Worm (Caenorhabditis elegans) whole organism, L2 larva: ENCODE results near the gene srd-28.
A peak's percentile ranks its signal among the peaks of the same experiment; 100 is the strongest.

Experiments
- R02D3.7 ChIP-seq: fragments of 150-350 bp; optimal IDR thresholded peaks from 2 replicates; lab custom pipeline; 2014; ENCODE audit warnings: missing biosample characterization, missing genetic modification characterization
- Y55F3AM.14 ChIP-seq: fragments of 200-800 bp; sonication (Bioruptor generic); optimal IDR thresholded peaks from 2 replicates; lab custom pipeline; 2018; ENCODE audit warnings: mild to moderate bottlenecking, missing genetic modification characterization, missing compliant biosample characterization
- alr-1 ChIP-seq: fragments of 150-350 bp; optimal IDR thresholded peaks from 2 replicates; lab custom pipeline; 2014; ENCODE audit warnings: missing biosample characterization, missing genetic modification characterization
- ama-1 ChIP-seq: fragments of 150-350 bp; optimal IDR thresholded peaks from 2 replicates; lab custom pipeline; 2018; ENCODE audit warnings: inconsistent platforms
- blmp-1 ChIP-seq: sonication (generic microtip); optimal IDR thresholded peaks from 2 replicates; lab custom pipeline; 2017; ENCODE audit warnings: missing genetic modification characterization, mild to moderate bottlenecking, missing compliant biosample characterization, antibody characterized with exemption, moderate library complexity; ENCODE audit not compliant: insufficient read depth
- ceh-16 ChIP-seq: fragments of 150-350 bp; optimal IDR thresholded peaks from 2 replicates; lab custom pipeline; 2014; ENCODE audit warnings: missing biosample characterization, missing genetic modification characterization
- ceh-82 ChIP-seq: fragments of 150-350 bp; optimal IDR thresholded peaks from 2 replicates; lab custom pipeline; 2014; ENCODE audit warnings: missing biosample characterization, missing genetic modification characterization
- dmd-4 ChIP-seq: sonication (generic microtip); optimal IDR thresholded peaks from 2 replicates; lab custom pipeline; 2017; ENCODE audit warnings: missing biosample characterization, missing genetic modification characterization
- egl-27 ChIP-seq: sonication (generic microtip); optimal IDR thresholded peaks from 3 replicates; lab custom pipeline; 2017; ENCODE audit warnings: missing biosample characterization, missing genetic modification reagents, missing genetic modification characterization
- elt-1 ChIP-seq: fragments of 150-350 bp; optimal IDR thresholded peaks from 2 replicates; lab custom pipeline; 2014; ENCODE audit warnings: missing biosample characterization, missing genetic modification characterization
- fos-1 ChIP-seq: fragments of 150-350 bp; optimal IDR thresholded peaks from 2 replicates; lab custom pipeline; 2014; ENCODE audit warnings: missing biosample characterization, missing genetic modification characterization
- lin-11 ChIP-seq: fragments of 150-350 bp; sonication (generic microtip); optimal IDR thresholded peaks from 2 replicates; lab custom pipeline; 2014; ENCODE audit warnings: missing biosample characterization, missing genetic modification characterization, inconsistent platforms, mixed read lengths
- lin-13 ChIP-seq: fragments of 150-350 bp; optimal IDR thresholded peaks from 2 replicates; lab custom pipeline; 2014; ENCODE audit warnings: missing biosample characterization, missing genetic modification reagents, missing genetic modification characterization
- lin-39 ChIP-seq: fragments of 150-350 bp; optimal IDR thresholded peaks from 2 replicates; lab custom pipeline; 2014; ENCODE audit warnings: missing biosample characterization, missing genetic modification reagents, missing genetic modification characterization
- lsy-2 ChIP-seq, 2 experiments: fragments of 150-350 bp in 1 of 2; sonication (generic microtip) in 1 of 2; optimal IDR thresholded peaks; 2 replicates each; lab custom pipeline; 2014 to 2017; ENCODE audit warnings: missing biosample characterization in 2 of 2, missing genetic modification characterization in 2 of 2
- nhr-10 ChIP-seq: sonication (generic microtip); optimal IDR thresholded peaks from 2 replicates; lab custom pipeline; 2017; ENCODE audit warnings: missing biosample characterization, missing genetic modification characterization
- nhr-11 ChIP-seq: fragments of 150-350 bp; optimal IDR thresholded peaks from 2 replicates; lab custom pipeline; 2014; ENCODE audit warnings: missing biosample characterization, missing genetic modification characterization
- nhr-12 ChIP-seq: fragments of 150-350 bp; optimal IDR thresholded peaks from 2 replicates; lab custom pipeline; 2014; ENCODE audit warnings: missing biosample characterization, missing genetic modification characterization
- nhr-129 ChIP-seq: fragments of 150-350 bp; optimal IDR thresholded peaks from 2 replicates; lab custom pipeline; 2014; ENCODE audit warnings: missing biosample characterization, missing genetic modification characterization
- nhr-21 ChIP-seq: fragments of 150-350 bp; optimal IDR thresholded peaks from 2 replicates; lab custom pipeline; 2014; ENCODE audit warnings: missing biosample characterization, missing genetic modification characterization
- nhr-23 ChIP-seq: fragments of 150-350 bp; optimal IDR thresholded peaks from 2 replicates; lab custom pipeline; 2014; ENCODE audit warnings: missing biosample characterization, missing genetic modification reagents, missing genetic modification characterization
- nhr-237 ChIP-seq: fragments of 150-350 bp; optimal IDR thresholded peaks from 2 replicates; lab custom pipeline; 2014; ENCODE audit warnings: missing biosample characterization, missing genetic modification characterization
- nhr-25 ChIP-seq: fragments of 150-350 bp; sonication (generic microtip); optimal IDR thresholded peaks from 3 replicates; lab custom pipeline; 2014; ENCODE audit warnings: missing biosample characterization, missing genetic modification characterization
- nhr-6 ChIP-seq: fragments of 150-350 bp; optimal IDR thresholded peaks from 2 replicates; lab custom pipeline; 2014; ENCODE audit warnings: missing biosample characterization, missing genetic modification characterization
- peb-1 ChIP-seq: fragments of 150-350 bp; optimal IDR thresholded peaks from 2 replicates; lab custom pipeline; 2014; ENCODE audit warnings: missing biosample characterization, missing genetic modification characterization
- skn-1 ChIP-seq: sonication (generic microtip); optimal IDR thresholded peaks from 2 replicates; lab custom pipeline; 2017; ENCODE audit warnings: missing biosample characterization, missing genetic modification characterization
- sma-3 ChIP-seq: sonication (generic microtip); optimal IDR thresholded peaks from 2 replicates; lab custom pipeline; 2016; ENCODE audit warnings: missing genetic modification reagents, missing genetic modification characterization, missing compliant biosample characterization
- unc-39 ChIP-seq: fragments of 150-350 bp; optimal IDR thresholded peaks from 2 replicates; lab custom pipeline; 2014; ENCODE audit warnings: missing biosample characterization, missing genetic modification characterization
- unc-55 ChIP-seq: fragments of 150-350 bp; sonication (generic microtip); optimal IDR thresholded peaks from 3 replicates; lab custom pipeline; 2014; ENCODE audit warnings: missing biosample characterization, missing genetic modification reagents, missing genetic modification characterization
- unc-62 ChIP-seq: fragments of 150-350 bp; optimal IDR thresholded peaks from 2 replicates; lab custom pipeline; 2014; ENCODE audit warnings: missing biosample characterization, missing genetic modification reagents, missing genetic modification characterization
- zag-1 ChIP-seq: fragments of 150-350 bp; optimal IDR thresholded peaks from 2 replicates; lab custom pipeline; 2014; ENCODE audit warnings: missing biosample characterization, missing genetic modification characterization
- ztf-11 ChIP-seq: sonication (generic microtip); optimal IDR thresholded peaks from 2 replicates; lab custom pipeline; 2017; ENCODE audit warnings: missing biosample characterization, missing genetic modification characterization

Gene srd-28

DNA sequence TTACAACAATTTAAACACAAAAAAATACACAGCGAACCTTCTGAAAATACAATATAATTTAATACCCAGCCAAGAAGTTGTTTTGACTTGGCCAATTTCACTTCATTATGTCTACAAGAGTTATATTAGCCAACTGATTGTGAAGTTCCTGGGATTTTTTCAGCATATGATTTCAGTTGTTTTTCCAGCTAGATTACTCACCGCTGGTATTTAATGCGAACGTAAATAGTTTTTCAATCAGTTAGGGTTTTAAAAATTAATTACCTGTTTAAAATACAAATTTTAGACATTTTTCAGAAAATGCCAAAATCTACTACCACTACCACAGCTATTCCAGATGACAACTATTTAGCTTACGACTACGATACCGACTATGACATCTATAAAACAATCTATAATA lies 24.8 kb upstream of the srd-28 start, which contains the start of gene srw-14:
TSS of gene srw-14 (plus strand) at position 301 of the 400 bp plus-strand sequence.
- TF ChIP-seq R02D3.7 (tag; lab: Kevin White, UChicago), result no peak
- no peak for TF ChIP-seq zag-1 (tag; lab: Kevin White, UChicago)
- no peak for TF ChIP-seq egl-27 (tag; lab: Kevin White, UChicago)
- TF ChIP-seq lin-13 (GFP tag; lab: Kevin White, UChicago), result no peak
- no peak for TF ChIP-seq nhr-23 (tag; lab: Kevin White, UChicago)
- no peak for TF ChIP-seq unc-62
- no peak for TF ChIP-seq unc-55
- TF ChIP-seq blmp-1, result no peak
- TF ChIP-seq nhr-129 (tag; lab: Kevin White, UChicago), result no peak
- TF ChIP-seq lsy-2 (tag; optimal IDR thresholded peaks at IDR 0.05; lab: Kevin White, UChicago), result no peak
- no peak for TF ChIP-seq skn-1 (tag; lab: Kevin White, UChicago)
- TF ChIP-seq elt-1, result no peak
- TF ChIP-seq lin-39 (tag; lab: Kevin White, UChicago), result no peak
- no peak for TF ChIP-seq lin-11 (tag; lab: Kevin White, UChicago)
- TF ChIP-seq, all 48 proteins: peak for 0

DNA sequence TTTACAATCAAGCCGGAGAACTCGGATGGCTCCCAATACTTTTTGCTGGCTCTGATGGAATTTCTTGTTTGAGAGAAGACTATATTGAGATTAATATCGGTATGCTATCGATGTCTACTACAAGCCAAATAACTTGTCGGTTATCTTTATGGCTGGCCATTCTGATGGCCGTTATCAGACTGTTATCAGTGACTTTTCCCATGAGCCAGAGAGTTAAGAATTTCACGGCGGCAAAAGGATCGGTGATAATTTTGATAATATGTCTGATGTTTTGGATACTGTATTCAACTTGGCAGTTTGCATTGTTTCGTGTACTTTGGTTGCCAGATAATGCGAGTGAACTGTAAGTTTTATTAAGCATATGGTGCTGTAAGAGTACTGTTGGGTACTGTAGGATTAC lies 24.2 kb upstream of the srd-28 start:
- TF ChIP-seq fos-1 (peak; percentile 74), nhr-12 (tag; lab: Kevin White, UChicago) (no peak)

DNA sequence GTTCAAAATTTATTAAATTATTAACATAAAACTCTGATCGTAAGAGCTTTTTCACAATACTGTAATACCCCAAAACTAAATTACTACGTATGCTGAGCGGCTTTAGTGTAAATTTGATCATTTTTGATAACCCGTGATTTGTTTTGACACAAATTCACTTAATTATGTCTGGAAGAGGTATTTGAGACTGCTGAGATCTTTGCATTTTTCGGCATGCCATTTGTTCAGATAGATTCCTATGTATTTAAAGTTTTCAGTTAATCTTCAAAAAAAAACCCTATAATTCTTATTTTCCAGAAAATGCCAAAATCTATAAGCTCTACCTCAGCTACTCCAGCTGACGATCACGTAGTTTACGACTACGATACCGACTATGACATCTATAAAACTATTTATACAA lies 20.2 kb upstream of the srd-28 start, which contains the start of gene srw-15:
TSS of gene srw-15 (plus strand) at position 301 of the 400 bp plus-strand sequence.
- TF ChIP-seq ceh-16 (tag; lab: Kevin White, UChicago) (no peak), lsy-2 (tag; optimal IDR thresholded peaks at IDR 0.05; lab: Kevin White, UChicago) (no peak), ztf-11 (no peak), peb-1 (tag; lab: Kevin White, UChicago) (no peak), nhr-11 (tag; lab: Kevin White, UChicago) (no peak), nhr-10 (tag; lab: Kevin White, UChicago) (no peak), unc-39 (no peak), elt-1 (no peak), egl-27 (tag; lab: Kevin White, UChicago) (no peak), nhr-129 (tag; lab: Kevin White, UChicago) (no peak), nhr-6 (no peak), ceh-82 (tag; lab: Kevin White, UChicago) (no peak)

ce11 chrV:15232200-15232599 lies 18.2 kb upstream of the srd-28 start, which contains the start of gene srw-13:
TSS of gene srw-13 (plus strand) at chrV:15232500.
- no peak for TF ChIP-seq nhr-237
- no peak for TF ChIP-seq Y55F3AM.14 (GFP tag; lab: Kevin White, UChicago)
- TF ChIP-seq alr-1 (tag; lab: Kevin White, UChicago), result no peak
- no peak for TF ChIP-seq lin-13 (GFP tag; lab: Kevin White, UChicago)
- TF ChIP-seq sma-3 (GFP tag; lab: Kevin White, UChicago), result no peak
- no peak for TF ChIP-seq peb-1 (tag; lab: Kevin White, UChicago)
- TF ChIP-seq lsy-2 (tag; optimal IDR thresholded peaks at IDR 0.05; lab: Kevin White, UChicago), result no peak

DNA sequence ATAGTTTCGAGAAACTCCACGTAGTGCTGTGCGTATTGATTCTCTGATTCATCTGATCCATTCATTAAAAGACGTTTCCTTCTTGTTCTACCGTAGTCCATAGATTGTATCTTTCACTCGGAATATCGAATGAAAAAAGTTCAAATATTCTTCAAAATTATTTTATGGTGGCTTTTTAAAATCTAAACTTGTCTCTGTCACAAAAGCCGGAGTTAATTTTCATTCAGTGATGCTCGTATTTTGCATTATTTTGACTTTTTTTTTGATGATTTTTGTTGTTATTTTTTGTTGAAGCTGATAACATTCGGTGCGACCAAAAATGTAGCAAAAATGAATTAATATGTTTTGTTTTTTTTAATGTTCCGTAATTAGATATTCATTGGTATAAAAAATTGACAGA lies 14.7 kb upstream of the srd-28 start, which contains the start of gene nhr-164:
TSS of gene nhr-164 (minus strand) at position 101 of the 400 bp plus-strand sequence.
- TF ChIP-seq nhr-25 (tag; lab: Kevin White, UChicago), result no peak
- no peak for TF ChIP-seq Y55F3AM.14 (GFP tag; lab: Kevin White, UChicago)
- no peak for TF ChIP-seq nhr-6
- no peak for TF ChIP-seq R02D3.7 (tag; lab: Kevin White, UChicago)
- TF ChIP-seq nhr-23 (tag; lab: Kevin White, UChicago), result no peak
- no peak for TF ChIP-seq lin-39 (tag; lab: Kevin White, UChicago)
- TF ChIP-seq nhr-237, result no peak
- no peak for TF ChIP-seq ztf-11
- TF ChIP-seq nhr-12 (tag; lab: Kevin White, UChicago), result no peak
- no peak for TF ChIP-seq blmp-1
- no peak for TF ChIP-seq zag-1 (tag; lab: Kevin White, UChicago)
- no peak for TF ChIP-seq ceh-16 (tag; lab: Kevin White, UChicago)

ce11 chrV:15238552-15238951 lies 11.9 kb upstream of the srd-28 start, which contains the start of gene srw-12:
TSS of gene srw-12 (minus strand) at chrV:15238652.
- TF ChIP-seq nhr-10 (tag; lab: Kevin White, UChicago) (no peak), dmd-4 (tag; lab: Kevin White, UChicago) (no peak), nhr-21 (no peak), ama-1 (lab: Kevin White, UChicago) (no peak), elt-1 (no peak), nhr-237 (no peak), zag-1 (tag; lab: Kevin White, UChicago) (no peak), ceh-82 (tag; lab: Kevin White, UChicago) (no peak), egl-27 (tag; lab: Kevin White, UChicago) (no peak)
